Worm (Caenorhabditis elegans) whole organism, mixed stage, embryonic: ENCODE measurements around the gene H06A10.1.

Experiments used
- nhr-237 ChIP-seq: fragments of 150-350 bp; optimal IDR thresholded peaks from 2 replicates; lab custom pipeline; 2014; ENCODE audit warnings: missing biosample characterization, missing genetic modification characterization
- unc-39 ChIP-seq: fragments of 150-350 bp; optimal IDR thresholded peaks from 2 replicates; lab custom pipeline; 2014; ENCODE audit warnings: missing biosample characterization, missing genetic modification characterization

ce11 chrX:13500568-13500967 lies 6.8 kb upstream of the H06A10.1 start, which contains the start of gene sad-1:
- TF ChIP-seq nhr-237 (tag; lab: Kevin White, UChicago): no peak
- TF ChIP-seq unc-39 (tag; lab: Kevin White, UChicago): no peak
